Fruit fly (Drosophila melanogaster): ENCODE results near the gene CG12990.

The CG12990 gene

dm6 chrX:17625833-17626232 lies 45.9 kb downstream of the CG12990 start:
- TF ChIP-seq bab1 (GFP tag; optimal IDR thresholded peaks at IDR 0.05) = peak; percentile 33
- no peak for TF ChIP-seq Mnt (GFP tag; optimal IDR thresholded peaks at IDR 0.05)
- no peak for TF ChIP-seq Clk (GFP tag; optimal IDR thresholded peaks at IDR 0.05)
- peak; percentile 47 for TF ChIP-seq CG14711 (tag; optimal IDR thresholded peaks at IDR 0.05)
- TF ChIP-seq pad (GFP tag; optimal IDR thresholded peaks at IDR 0.05) = peak; percentile 6
- no peak for TF ChIP-seq cnc (optimal IDR thresholded peaks at IDR 0.05)
- TF ChIP-seq CG11617 (GFP tag; optimal IDR thresholded peaks at IDR 0.05) = peak; percentile 45
- TF ChIP-seq ovo (GFP tag; optimal IDR thresholded peaks at IDR 0.05) = no peak
- no peak for TF ChIP-seq tj (GFP tag; optimal IDR thresholded peaks at IDR 0.05)
- TF ChIP-seq CG7101 (tag; optimal IDR thresholded peaks at IDR 0.05) = peak; percentile 71
- no peak for TF ChIP-seq CG7045 (GFP tag; optimal IDR thresholded peaks at IDR 0.05)
- TF ChIP-seq toe (GFP tag; optimal IDR thresholded peaks at IDR 0.05) = no peak
- TF ChIP-seq Hr96 (GFP tag; optimal IDR thresholded peaks at IDR 0.05) = no peak
- peak; percentile 26 for TF ChIP-seq kay (GFP tag; ENCODE audit: borderline replicate concordance)
- no peak for TF ChIP-seq CG1620 (GFP tag; optimal IDR thresholded peaks at IDR 0.05)
- no peak for TF ChIP-seq Crg-1 (GFP tag; optimal IDR thresholded peaks at IDR 0.05)
- no peak for TF ChIP-seq CG5204 (GFP tag; optimal IDR thresholded peaks at IDR 0.05)
- peak; percentile 56 for TF ChIP-seq cic (GFP tag; optimal IDR thresholded peaks at IDR 0.05)
- TF ChIP-seq CG12768 (GFP tag; optimal IDR thresholded peaks at IDR 0.05) = no peak
- TF ChIP-seq CG33017 (tag; optimal IDR thresholded peaks at IDR 0.05) = peak; percentile 66

- TF ChIP-seq CG7045 (GFP tag; optimal IDR thresholded peaks at IDR 0.05) = peak; percentile 90
- peak; percentile 68 for TF ChIP-seq cic (GFP tag; optimal IDR thresholded peaks at IDR 0.05)
- TF ChIP-seq CG12768 (GFP tag; optimal IDR thresholded peaks at IDR 0.05) = peak; percentile 94
- TF ChIP-seq pad (GFP tag; optimal IDR thresholded peaks at IDR 0.05) = peak; percentile 93
- peak; percentile 88 for TF ChIP-seq toe (GFP tag; optimal IDR thresholded peaks at IDR 0.05)
- TF ChIP-seq CG1620 (GFP tag; optimal IDR thresholded peaks at IDR 0.05) = peak; percentile 97
- peak; percentile 97 for TF ChIP-seq Crg-1 (GFP tag; optimal IDR thresholded peaks at IDR 0.05)
- peak; percentile 99 for TF ChIP-seq CG11617 (GFP tag; optimal IDR thresholded peaks at IDR 0.05)
- peak; percentile 99 for TF ChIP-seq CG7101 (tag; optimal IDR thresholded peaks at IDR 0.05)
- peak; percentile 93 for TF ChIP-seq CG5204 (GFP tag; optimal IDR thresholded peaks at IDR 0.05)
- peak; percentile 85 for TF ChIP-seq Clk (GFP tag; optimal IDR thresholded peaks at IDR 0.05)
- TF ChIP-seq CG14711 (tag; optimal IDR thresholded peaks at IDR 0.05) = peak; percentile 96
- TF ChIP-seq bab1 (GFP tag; optimal IDR thresholded peaks at IDR 0.05) = peak; percentile 99
- peak; percentile 54 for TF ChIP-seq kay (GFP tag; ENCODE audit: borderline replicate concordance)
- TF ChIP-seq Hr96 (GFP tag; optimal IDR thresholded peaks at IDR 0.05) = peak; percentile 98
- TF ChIP-seq tj (GFP tag; optimal IDR thresholded peaks at IDR 0.05) = peak; percentile 98
- peak; percentile 96 for TF ChIP-seq CG33017 (tag; optimal IDR thresholded peaks at IDR 0.05)
- TF ChIP-seq ovo (GFP tag; optimal IDR thresholded peaks at IDR 0.05) = peak; percentile 90
- no peak for TF ChIP-seq cnc (optimal IDR thresholded peaks at IDR 0.05)
- TF ChIP-seq Mnt (GFP tag; optimal IDR thresholded peaks at IDR 0.05) = peak; percentile 96
Observed at dm6 chrX:17624983-17625401, 46.7 kb downstream of the CG12990 start.

DNA sequence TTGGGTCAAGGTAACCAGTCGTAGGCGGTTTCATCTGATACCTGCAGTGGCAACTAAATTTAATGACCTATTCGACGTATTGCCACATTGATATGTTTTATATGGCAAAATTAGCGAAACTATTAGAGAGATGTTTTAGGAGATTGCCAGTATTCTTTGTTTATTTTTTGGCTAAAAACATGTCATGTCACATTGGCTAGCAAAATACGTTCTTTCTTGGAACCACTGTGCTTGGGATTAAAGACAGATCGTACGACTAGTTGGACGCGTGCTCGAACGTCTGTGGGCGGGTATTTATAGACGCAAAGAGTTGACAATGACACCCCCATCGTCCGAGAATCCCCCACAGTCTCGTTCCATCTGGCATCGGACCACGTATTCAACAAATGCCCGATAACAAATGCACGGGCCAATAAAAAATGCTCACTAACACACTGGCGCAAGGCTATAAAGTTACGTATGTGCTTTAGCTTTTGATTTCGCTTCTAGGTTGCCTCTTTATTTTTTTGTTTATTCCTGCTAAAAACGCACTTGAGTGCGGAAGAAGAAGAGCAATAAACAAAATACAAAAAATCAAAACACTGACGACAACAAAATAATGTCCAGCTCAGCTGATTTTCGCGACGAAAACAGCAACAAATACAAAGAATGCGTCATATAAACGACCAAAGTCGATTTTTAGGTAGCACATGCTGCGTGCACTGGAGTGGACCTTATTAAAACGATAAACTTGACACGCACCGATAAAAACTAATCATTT lies 47.3 kb downstream of the CG12990 start:
- TF ChIP-seq tj (GFP tag; optimal IDR thresholded peaks at IDR 0.05) (peak; percentile 99), CG5204 (GFP tag; optimal IDR thresholded peaks at IDR 0.05) (no peak), kay (GFP tag; ENCODE audit: borderline replicate concordance) (peak; percentile 97), CG7101 (tag; optimal IDR thresholded peaks at IDR 0.05) (no peak)

DNA sequence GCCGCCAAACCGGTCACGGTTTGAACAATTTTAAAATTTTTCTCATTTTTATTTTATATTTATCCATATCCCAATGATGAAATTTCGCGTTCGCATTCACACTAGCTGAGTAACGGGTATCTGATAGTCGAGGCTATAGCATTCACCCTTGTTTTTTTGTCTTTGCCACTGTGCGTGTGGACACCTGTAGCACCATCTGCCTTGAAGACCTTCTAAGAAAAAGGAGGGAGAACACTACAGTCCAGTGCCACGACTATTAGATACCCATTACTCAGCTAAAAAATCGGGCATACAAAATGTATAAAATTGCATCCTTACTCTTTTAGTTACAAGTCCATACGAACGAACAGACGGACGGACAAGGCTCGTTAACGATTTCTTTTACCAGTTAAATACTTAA lies 49.5 kb downstream of the CG12990 start:
- TF ChIP-seq Crg-1 (GFP tag; optimal IDR thresholded peaks at IDR 0.05) (no peak), Hr96 (GFP tag; optimal IDR thresholded peaks at IDR 0.05) (no peak), CG14711 (tag; optimal IDR thresholded peaks at IDR 0.05) (no peak), CG7101 (tag; optimal IDR thresholded peaks at IDR 0.05) (no peak), CG33017 (tag; optimal IDR thresholded peaks at IDR 0.05) (no peak), Mnt (GFP tag; optimal IDR thresholded peaks at IDR 0.05) (no peak), CG1620 (GFP tag; optimal IDR thresholded peaks at IDR 0.05) (no peak), pad (GFP tag; optimal IDR thresholded peaks at IDR 0.05) (no peak), Clk (GFP tag; optimal IDR thresholded peaks at IDR 0.05) (no peak), bab1 (GFP tag; optimal IDR thresholded peaks at IDR 0.05) (no peak)

All from whole organism, adult.